Fruit fly (Drosophila melanogaster) whole organism, embryonic: ENCODE data around the gene Toll-4.

ENCODE experiments used
- CG15011 ChIP-seq: fragments of 200-800 bp; sonication (Bioruptor generic); optimal IDR thresholded peaks from 3 replicates; lab custom pipeline; 2018; ENCODE audit warnings: missing biosample characterization, mild to moderate bottlenecking, missing genetic modification characterization
- HHEX ChIP-seq: fragments of 200-800 bp; sonication (Bioruptor generic); optimal IDR thresholded peaks from 3 replicates; lab custom pipeline; 2017; ENCODE audit warnings: missing biosample characterization, mild to moderate bottlenecking, missing genetic modification characterization, missing genetic modification reagents
- lola ChIP-seq, 3 experiments: fragments of >200 bp in 2 of 3; fragments of 200-800 bp in 1 of 3; sonication (Bioruptor generic) in 1 of 3; optimal IDR thresholded peaks; 2 replicates each; lab custom pipeline; 2017 to 2019; ENCODE audit warnings: missing biosample characterization in 3 of 3, missing genetic modification characterization in 3 of 3, mild to moderate bottlenecking in 1 of 3, moderate library complexity in 1 of 3

DNA sequence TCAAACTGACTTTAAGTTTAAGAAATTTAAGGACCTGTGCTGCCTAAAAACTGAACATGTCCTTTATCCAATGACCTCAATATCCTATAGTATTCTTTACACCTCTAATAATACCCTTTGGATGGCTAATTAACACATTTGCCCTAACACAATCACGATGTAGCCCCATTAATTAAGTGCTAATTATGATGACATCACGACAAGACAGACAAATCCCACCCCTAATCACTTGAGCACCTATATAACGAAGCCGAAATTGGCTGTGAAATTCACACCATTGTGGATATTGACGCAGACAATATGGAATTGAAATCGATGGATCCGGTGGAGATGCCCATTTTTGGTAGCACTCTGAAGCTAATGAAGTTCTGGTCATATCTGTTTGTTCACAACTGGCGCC, 27.6 kb downstream of the Toll-4 start, which contains the start of gene Or30a:
- TF ChIP-seq lola (GFP tag; optimal IDR thresholded peaks at IDR 0.05; lab: Kevin White, UChicago) (no peak), HHEX (GFP tag; lab: Kevin White, UChicago) (no peak), CG15011 (GFP tag; lab: Kevin White, UChicago) (no peak)
